Worm (Caenorhabditis elegans) whole organism, L1 larva: ENCODE measurements around the gene grd-7.

ENCODE experiments used
- Y116A8C.19 ChIP-seq: sonication (generic microtip); optimal IDR thresholded peaks from 2 replicates; lab custom pipeline; 2016; ENCODE audit warnings: missing compliant biosample characterization, missing genetic modification characterization, borderline replicate concordance
- aha-1 ChIP-seq: fragments of 150-350 bp; optimal IDR thresholded peaks from 2 replicates; lab custom pipeline; 2014; ENCODE audit warnings: missing biosample characterization, missing genetic modification characterization
- ceh-8 ChIP-seq: fragments of 200-800 bp; sonication (Bioruptor generic); optimal IDR thresholded peaks from 2 replicates; lab custom pipeline; 2018; ENCODE audit warnings: mild to moderate bottlenecking, missing genetic modification characterization, moderate library complexity, missing compliant biosample characterization
- ceh-82 ChIP-seq, 3 experiments: fragments of 150-350 bp in 1 of 3; sonication (generic microtip) in 2 of 3; optimal IDR thresholded peaks; 2 replicates each; lab custom pipeline; 2014 to 2017; ENCODE audit warnings: missing biosample characterization in 3 of 3, missing genetic modification characterization in 3 of 3
- ceh-88 ChIP-seq: fragments of 200-800 bp; sonication (Bioruptor generic); IDR thresholded peaks from 2 replicates; pipeline ENCODE4 v1.3.6; 2022; ENCODE audit warnings: missing genetic modification characterization, missing compliant biosample characterization
- ceh-90 ChIP-seq: sonication (generic microtip); optimal IDR thresholded peaks from 2 replicates; lab custom pipeline; 2016; ENCODE audit warnings: missing genetic modification characterization, missing compliant biosample characterization
- efl-3 ChIP-seq: fragments of 200-800 bp; sonication (Bioruptor generic); optimal IDR thresholded peaks from 2 replicates; lab custom pipeline; 2018; ENCODE audit warnings: mild to moderate bottlenecking, missing genetic modification characterization, missing compliant biosample characterization
- egl-13 ChIP-seq: sonication (generic microtip); optimal IDR thresholded peaks from 2 replicates; lab custom pipeline; 2016; ENCODE audit warnings: missing genotype, missing genetic modification reagents, missing genetic modification characterization, missing compliant biosample characterization
- elt-2 ChIP-seq: sonication (generic microtip); optimal IDR thresholded peaks from 2 replicates; lab custom pipeline; 2016; ENCODE audit warnings: missing genetic modification characterization, mild to moderate bottlenecking, inconsistent platforms, missing compliant biosample characterization, missing genetic modification reagents
- fkh-4 ChIP-seq: sonication (generic microtip); optimal IDR thresholded peaks from 2 replicates; lab custom pipeline; 2016; ENCODE audit warnings: missing compliant biosample characterization, missing genetic modification characterization, borderline replicate concordance
- fkh-8 ChIP-seq: sonication (generic microtip); optimal IDR thresholded peaks from 2 replicates; lab custom pipeline; 2016; ENCODE audit warnings: mild to moderate bottlenecking, missing genetic modification characterization, missing compliant biosample characterization
- hlh-4 ChIP-seq: sonication (generic microtip); optimal IDR thresholded peaks from 2 replicates; lab custom pipeline; 2016; ENCODE audit warnings: mild to moderate bottlenecking, missing genetic modification characterization, missing compliant biosample characterization
- hpl-2 ChIP-seq: fragments of 150-350 bp; optimal IDR thresholded peaks from 2 replicates; lab custom pipeline; 2014; ENCODE audit warnings: missing biosample characterization, missing genetic modification reagents, missing genetic modification characterization
- isw-1 ChIP-seq: fragments of 200-800 bp; sonication (Bioruptor generic); IDR thresholded peaks from 2 replicates; pipeline ENCODE4 v1.3.6; 2022; ENCODE audit warnings: missing genetic modification characterization, missing compliant biosample characterization
- lin-15B ChIP-seq: fragments of 150-350 bp; sonication (generic microtip); optimal IDR thresholded peaks from 3 replicates; lab custom pipeline; 2014; ENCODE audit warnings: missing biosample characterization, missing genetic modification characterization
- lin-35 ChIP-seq, 2 experiments: fragments of 150-350 bp; optimal IDR thresholded peaks; 2 replicates each; lab custom pipeline; 2014; ENCODE audit warnings: missing biosample characterization in 2 of 2, missing genetic modification characterization in 2 of 2, missing genetic modification reagents in 2 of 2
- lir-3 ChIP-seq: sonication (generic microtip); optimal IDR thresholded peaks from 2 replicates; lab custom pipeline; 2016; ENCODE audit warnings: mild to moderate bottlenecking, missing genetic modification characterization, moderate library complexity, missing compliant biosample characterization; ENCODE audit not compliant: poor library complexity
- lsy-2 ChIP-seq, 2 experiments: fragments of 150-350 bp; optimal IDR thresholded peaks; 2 replicates each; lab custom pipeline; 2014; ENCODE audit warnings: missing biosample characterization in 2 of 2, missing genetic modification characterization in 2 of 2
- mab-9 ChIP-seq: fragments of 200-800 bp; sonication (Bioruptor generic); IDR thresholded peaks from 2 replicates; pipeline ENCODE4 v1.3.6; 2022; ENCODE audit warnings: missing genetic modification reagents, missing genetic modification characterization, missing compliant biosample characterization
- mef-2 ChIP-seq: fragments of 150-350 bp; optimal IDR thresholded peaks from 2 replicates; lab custom pipeline; 2014; ENCODE audit warnings: missing biosample characterization, missing genetic modification characterization
- mep-1 ChIP-seq: fragments of 150-350 bp; optimal IDR thresholded peaks from 2 replicates; lab custom pipeline; 2014; ENCODE audit warnings: missing biosample characterization, missing genetic modification characterization
- nhr-11 ChIP-seq: fragments of 150-350 bp; optimal IDR thresholded peaks from 2 replicates; lab custom pipeline; 2014; ENCODE audit warnings: missing biosample characterization, missing genetic modification characterization
- nhr-28 ChIP-seq: fragments of 150-350 bp; optimal IDR thresholded peaks from 2 replicates; lab custom pipeline; 2014; ENCODE audit warnings: missing biosample characterization, missing genetic modification characterization
- nhr-47 ChIP-seq: sonication (generic microtip); optimal IDR thresholded peaks from 2 replicates; lab custom pipeline; 2016; ENCODE audit warnings: mild to moderate bottlenecking, missing genetic modification characterization, moderate library complexity, missing compliant biosample characterization
- nhr-71 ChIP-seq: sonication (generic microtip); optimal IDR thresholded peaks from 2 replicates; lab custom pipeline; 2016; ENCODE audit warnings: mild to moderate bottlenecking, missing genetic modification characterization, moderate library complexity, missing compliant biosample characterization
- nhr-90 ChIP-seq: sonication (generic microtip); optimal IDR thresholded peaks from 2 replicates; lab custom pipeline; 2016; ENCODE audit warnings: mild to moderate bottlenecking, missing genetic modification characterization, missing compliant biosample characterization; ENCODE audit not compliant: poor library complexity
- pag-3 ChIP-seq: sonication (generic microtip); optimal IDR thresholded peaks from 2 replicates; lab custom pipeline; 2017; ENCODE audit warnings: missing genetic modification characterization, mild to moderate bottlenecking, missing compliant biosample characterization, antibody characterized with exemption, borderline replicate concordance; ENCODE audit not compliant: insufficient read depth
- rnt-1 ChIP-seq: sonication (generic microtip); optimal IDR thresholded peaks from 2 replicates; lab custom pipeline; 2016; ENCODE audit warnings: mild to moderate bottlenecking, missing genetic modification characterization, moderate library complexity, missing compliant biosample characterization
- snpc-4 ChIP-seq: fragments of 150-350 bp; optimal IDR thresholded peaks from 2 replicates; lab custom pipeline; 2014; ENCODE audit warnings: missing biosample characterization, missing genetic modification characterization
- snu-23 ChIP-seq: sonication (generic microtip); optimal IDR thresholded peaks from 2 replicates; lab custom pipeline; 2016; ENCODE audit warnings: missing genetic modification characterization, missing compliant biosample characterization
- sup-37 ChIP-seq: fragments of 200-800 bp; sonication (Bioruptor generic); optimal IDR thresholded peaks from 2 replicates; lab custom pipeline; 2018; ENCODE audit warnings: mild to moderate bottlenecking, missing genetic modification characterization, missing compliant biosample characterization
- swsn-7 ChIP-seq: sonication (generic microtip); optimal IDR thresholded peaks from 2 replicates; lab custom pipeline; 2016; ENCODE audit warnings: missing genetic modification characterization, missing compliant biosample characterization
- tbx-2 ChIP-seq: sonication (generic microtip); optimal IDR thresholded peaks from 2 replicates; lab custom pipeline; 2016; ENCODE audit warnings: missing genetic modification characterization, missing compliant biosample characterization
- tlp-1 ChIP-seq: fragments of 150-350 bp; optimal IDR thresholded peaks from 2 replicates; lab custom pipeline; 2014; ENCODE audit warnings: missing biosample characterization, missing genetic modification characterization
- unc-130 ChIP-seq: fragments of 150-350 bp; optimal IDR thresholded peaks from 2 replicates; lab custom pipeline; 2017; ENCODE audit warnings: missing biosample characterization, missing genetic modification characterization, inconsistent platforms
- unc-62 ChIP-seq: fragments of 150-350 bp; optimal IDR thresholded peaks from 2 replicates; lab custom pipeline; 2014; ENCODE audit warnings: missing biosample characterization, missing genetic modification reagents, missing genetic modification characterization
- unc-98 ChIP-seq: fragments of 200-800 bp; sonication (Bioruptor generic); IDR thresholded peaks from 2 replicates; pipeline ENCODE4 v1.3.6; 2022; ENCODE audit warnings: missing genetic modification characterization, missing compliant biosample characterization
- zag-1 ChIP-seq: fragments of 150-350 bp; optimal IDR thresholded peaks from 2 replicates; lab custom pipeline; 2014; ENCODE audit warnings: missing biosample characterization, missing genetic modification characterization
- ztf-11 ChIP-seq, 2 experiments: sonication (generic microtip); optimal IDR thresholded peaks; 2 replicates each; lab custom pipeline; 2016 to 2017; ENCODE audit warnings: missing genetic modification characterization in 2 of 2, missing biosample characterization in 1 of 2, missing compliant biosample characterization in 1 of 2
- ztf-4 ChIP-seq: fragments of 150-350 bp; optimal IDR thresholded peaks from 2 replicates; lab custom pipeline; 2014; ENCODE audit warnings: missing biosample characterization, missing genetic modification characterization

The grd-7 gene

ce11 chrX:7230321-7230720, 39.0 kb downstream of the grd-7 start (continued):
- TF ChIP-seq ceh-82 (tag; optimal IDR thresholded peaks at IDR 0.05; lab: Kevin White, UChicago) (peak in 1 of 3 experiments; percentile 5), nhr-28 (tag; lab: Kevin White, UChicago) (no peak), nhr-71 (tag; lab: Kevin White, UChicago) (peak; percentile 35), isw-1 (GFP tag; lab: Robert Waterston, UW) (no peak), fkh-4 (tag; lab: Kevin White, UChicago) (no peak), Y116A8C.19 (tag; lab: Kevin White, UChicago) (no peak), rnt-1 (tag; lab: Kevin White, UChicago) (peak; percentile 47), unc-130 (tag; lab: Kevin White, UChicago) (no peak), nhr-90 (tag; lab: Kevin White, UChicago) (no peak), lir-3 (tag; lab: Kevin White, UChicago) (no peak), fkh-8 (no peak), zag-1 (tag; lab: Kevin White, UChicago) (no peak), unc-98 (no peak), tbx-2 (tag; lab: Kevin White, UChicago) (no peak), nhr-47 (tag; lab: Kevin White, UChicago) (peak; percentile 26), snu-23 (GFP tag; lab: Kevin White, UChicago) (peak; percentile 51), ceh-8 (no peak), ceh-88 (GFP tag; lab: Robert Waterston, UW) (no peak), lin-15B (tag; lab: Kevin White, UChicago) (no peak), mab-9 (GFP tag; lab: Robert Waterston, UW) (no peak), ztf-11 (tag; optimal IDR thresholded peaks at IDR 0.05; lab: Kevin White, UChicago) (no peak), tlp-1 (tag; lab: Kevin White, UChicago) (no peak), lin-35 (GFP tag; optimal IDR thresholded peaks at IDR 0.05; lab: Kevin White, UChicago) (no peak), hlh-4 (tag; lab: Kevin White, UChicago) (no peak), swsn-7 (tag; lab: Kevin White, UChicago) (no peak), elt-2 (tag; lab: Kevin White, UChicago) (no peak), snpc-4 (tag; lab: Kevin White, UChicago) (no peak), unc-62 (no peak), pag-3 (no peak), efl-3 (GFP tag; lab: Kevin White, UChicago) (no peak), mef-2 (tag; lab: Kevin White, UChicago) (no peak), hpl-2 (no peak), ztf-4 (tag; lab: Kevin White, UChicago) (no peak)

- TF ChIP-seq isw-1 (GFP tag; lab: Robert Waterston, UW) (no peak), sup-37 (no peak), Y116A8C.19 (tag; lab: Kevin White, UChicago) (no peak), aha-1 (no peak), lsy-2 (tag; optimal IDR thresholded peaks at IDR 0.05; lab: Kevin White, UChicago) (no peak), ceh-90 (tag; lab: Kevin White, UChicago) (no peak), nhr-90 (tag; lab: Kevin White, UChicago) (no peak), ceh-82 (tag; optimal IDR thresholded peaks at IDR 0.05; lab: Kevin White, UChicago) (no peak), zag-1 (tag; lab: Kevin White, UChicago) (no peak), lin-35 (GFP tag; optimal IDR thresholded peaks at IDR 0.05; lab: Kevin White, UChicago) (no peak), nhr-11 (no peak), egl-13 (tag; lab: Kevin White, UChicago) (no peak), mab-9 (GFP tag; lab: Robert Waterston, UW) (no peak), mep-1 (tag; lab: Kevin White, UChicago) (no peak)
Measured at ce11 chrX:7229357-7229756, 39.9 kb downstream of the grd-7 start.
